Worm (Caenorhabditis elegans) whole organism, L4 larva: ENCODE data around the gene lgc-27.
A peak's percentile ranks its signal among the peaks of the same experiment; 100 is the strongest.

Source experiments
- F26F4.8 ChIP-seq: fragments of 200-800 bp; sonication (Bioruptor generic); conservative IDR thresholded peaks from 2 replicates; pipeline ENCODE4 v1.3.6; 2022; ENCODE audit warnings: missing genetic modification characterization, missing compliant biosample characterization
- F37D6.2 ChIP-seq: sonication (generic microtip); optimal IDR thresholded peaks from 2 replicates; lab custom pipeline; 2016; ENCODE audit warnings: mild to moderate bottlenecking, missing genetic modification characterization, missing compliant biosample characterization
- F49E8.2 ChIP-seq: sonication (generic microtip); optimal IDR thresholded peaks from 2 replicates; lab custom pipeline; 2016; ENCODE audit warnings: missing compliant biosample characterization, mild to moderate bottlenecking, missing genetic modification characterization, borderline replicate concordance
- T20F7.1 ChIP-seq: fragments of 200-800 bp; sonication (Bioruptor generic); optimal IDR thresholded peaks from 2 replicates; lab custom pipeline; 2018; ENCODE audit warnings: mild to moderate bottlenecking, missing genetic modification characterization, missing compliant biosample characterization
- T26A8.4 ChIP-seq: fragments of 200-800 bp; sonication (Bioruptor generic); IDR thresholded peaks from 2 replicates; pipeline ENCODE4 v1.3.6; 2022; ENCODE audit warnings: missing genetic modification characterization, missing compliant biosample characterization
- Y75B8A.6 ChIP-seq: fragments of 200-800 bp; sonication (Bioruptor generic); IDR thresholded peaks from 2 replicates; pipeline ENCODE4 v1.3.6; 2022; ENCODE audit warnings: missing genetic modification reagents, missing genetic modification characterization, missing compliant biosample characterization
- ZK337.2 ChIP-seq: fragments of 200-800 bp; sonication (Bioruptor generic); IDR thresholded peaks from 2 replicates; pipeline ENCODE4 v1.3.6; 2022; ENCODE audit warnings: missing genetic modification reagents, missing genetic modification characterization, missing compliant biosample characterization
- ZK546.5 ChIP-seq, 2 experiments: sonication (generic microtip); optimal IDR thresholded peaks; 2 replicates each; lab custom pipeline; 2017; ENCODE audit warnings: missing biosample characterization in 2 of 2, missing genetic modification characterization in 2 of 2
- aha-1 ChIP-seq: fragments of 150-350 bp; peaks from one replicate; lab custom pipeline; 2014; ENCODE audit warnings: missing biosample characterization, missing genetic modification characterization
- ceh-20 ChIP-seq: fragments of 200-800 bp; sonication (Bioruptor generic); IDR thresholded peaks from 2 replicates; pipeline ENCODE4 v1.3.6; 2022; ENCODE audit warnings: missing genetic modification reagents, missing genetic modification characterization, missing compliant biosample characterization
- ceh-32 ChIP-seq: sonication (generic microtip); optimal IDR thresholded peaks from 2 replicates; lab custom pipeline; 2016; ENCODE audit warnings: mild to moderate bottlenecking, missing genetic modification characterization, missing compliant biosample characterization; ENCODE audit not compliant: poor library complexity
- cey-2 ChIP-seq: sonication (generic microtip); optimal IDR thresholded peaks from 3 replicates; lab custom pipeline; 2017; ENCODE audit warnings: missing genetic modification characterization, mild to moderate bottlenecking, missing compliant biosample characterization, antibody characterized with exemption, borderline replicate concordance; ENCODE audit not compliant: insufficient read depth
- daf-19 ChIP-seq: fragments of 200-800 bp; sonication (Bioruptor generic); conservative IDR thresholded peaks from 2 replicates; pipeline ENCODE4 v1.3.6; 2022; ENCODE audit warnings: missing genetic modification characterization, missing compliant biosample characterization
- gei-8 ChIP-seq: fragments of 200-800 bp; sonication (Bioruptor generic); optimal IDR thresholded peaks from 2 replicates; lab custom pipeline; 2018; ENCODE audit warnings: mild to moderate bottlenecking, missing genetic modification characterization, missing compliant biosample characterization
- hif-1 ChIP-seq, 2 experiments: sonication (generic microtip); optimal IDR thresholded peaks; 2 replicates each; lab custom pipeline; 2016 to 2017; ENCODE audit warnings: missing compliant biosample characterization in 2 of 2, missing genetic modification characterization in 2 of 2, missing genetic modification reagents in 2 of 2, missing genotype in 2 of 2, mild to moderate bottlenecking in 1 of 2
- hlh-11 ChIP-seq: fragments of 200-800 bp; sonication (Bioruptor generic); optimal IDR thresholded peaks from 2 replicates; lab custom pipeline; 2018; ENCODE audit warnings: mild to moderate bottlenecking, missing genetic modification characterization, missing compliant biosample characterization
- hlh-30 ChIP-seq: sonication (generic microtip); optimal IDR thresholded peaks from 2 replicates; lab custom pipeline; 2017; ENCODE audit warnings: antibody characterized with exemption, mild to moderate bottlenecking, missing genetic modification characterization, missing compliant biosample characterization; ENCODE audit not compliant: insufficient read depth
- lim-7 ChIP-seq: fragments of 200-800 bp; sonication (Bioruptor generic); IDR thresholded peaks from 2 replicates; pipeline ENCODE4 v1.3.6; 2022; ENCODE audit warnings: missing genetic modification characterization, missing compliant biosample characterization
- lin-38 ChIP-seq: fragments of 200-800 bp; sonication (Bioruptor generic); IDR thresholded peaks from 2 replicates; pipeline ENCODE4 v1.3.6; 2022; ENCODE audit warnings: missing genetic modification reagents, missing genetic modification characterization, missing compliant biosample characterization
- lin-39 ChIP-seq: fragments of 150-350 bp; optimal IDR thresholded peaks from 2 replicates; lab custom pipeline; 2014; ENCODE audit warnings: missing biosample characterization, missing genetic modification reagents, missing genetic modification characterization
- mdl-1 ChIP-seq, 2 experiments: fragments of 150-350 bp in 1 of 2; sonication (generic microtip) in 1 of 2; optimal IDR thresholded peaks; 2 replicates each; lab custom pipeline; 2014 to 2017; ENCODE audit warnings: missing biosample characterization in 2 of 2, missing genetic modification characterization in 2 of 2
- mdt-29 ChIP-seq: fragments of 200-800 bp; sonication (Bioruptor generic); IDR thresholded peaks from 2 replicates; pipeline ENCODE4 v1.3.6; 2022; ENCODE audit warnings: missing genetic modification reagents, missing genetic modification characterization, missing compliant biosample characterization
- mep-1 ChIP-seq: fragments of 150-350 bp; sonication (generic microtip); optimal IDR thresholded peaks from 3 replicates; lab custom pipeline; 2014; ENCODE audit warnings: missing biosample characterization, missing genetic modification characterization
- nhr-10 ChIP-seq: fragments of 150-350 bp; optimal IDR thresholded peaks from 2 replicates; lab custom pipeline; 2014; ENCODE audit warnings: missing biosample characterization, missing genetic modification characterization
- nhr-25 ChIP-seq: sonication (generic microtip); optimal IDR thresholded peaks from 2 replicates; lab custom pipeline; 2017; ENCODE audit warnings: missing genetic modification characterization, mild to moderate bottlenecking, missing compliant biosample characterization, antibody characterized with exemption, moderate library complexity, borderline replicate concordance; ENCODE audit not compliant: insufficient read depth
- nhr-28 ChIP-seq: fragments of 150-350 bp; optimal IDR thresholded peaks from 2 replicates; lab custom pipeline; 2014; ENCODE audit warnings: missing biosample characterization, missing genetic modification characterization
- nhr-41 ChIP-seq: fragments of 200-800 bp; sonication (Bioruptor generic); IDR thresholded peaks from 2 replicates; pipeline ENCODE4 v1.3.6; 2022; ENCODE audit warnings: missing genetic modification reagents, missing genetic modification characterization, missing compliant biosample characterization
- nhr-48 ChIP-seq: sonication (generic microtip); optimal IDR thresholded peaks from 2 replicates; lab custom pipeline; 2016; ENCODE audit warnings: mild to moderate bottlenecking, missing genetic modification characterization, missing compliant biosample characterization
- pha-4 ChIP-seq, 2 experiments: fragments of 150-350 bp in 1 of 2; fragments of 200-800 bp in 1 of 2; sonication (Bioruptor generic) in 1 of 2; IDR thresholded peaks in 1 of 2; optimal IDR thresholded peaks in 1 of 2; 2 replicates each; pipeline versions ENCODE4 v1.3.6 to Lab custom; 2014 to 2022; ENCODE audit warnings: missing genetic modification characterization in 2 of 2, missing genetic modification reagents in 2 of 2, missing biosample characterization in 1 of 2, missing compliant biosample characterization in 1 of 2
- pqm-1 ChIP-seq: sonication (generic microtip); optimal IDR thresholded peaks from 2 replicates; lab custom pipeline; 2017; ENCODE audit warnings: missing biosample characterization, missing genetic modification characterization
- snpc-4 ChIP-seq: fragments of 150-350 bp; optimal IDR thresholded peaks from 2 replicates; lab custom pipeline; 2014; ENCODE audit warnings: missing biosample characterization, missing genetic modification characterization
- vab-7 ChIP-seq: fragments of 200-800 bp; sonication (Bioruptor generic); IDR thresholded peaks from 2 replicates; pipeline ENCODE4 v1.3.6; 2022; ENCODE audit warnings: missing genetic modification reagents, missing genetic modification characterization, missing compliant biosample characterization
- zfp-3 ChIP-seq: fragments of 200-800 bp; sonication (Bioruptor generic); conservative IDR thresholded peaks from 2 replicates; pipeline ENCODE4 v1.3.6; 2022; ENCODE audit warnings: missing genetic modification reagents, missing genetic modification characterization, missing compliant biosample characterization
- ztf-11 ChIP-seq: fragments of 150-350 bp; optimal IDR thresholded peaks from 2 replicates; lab custom pipeline; 2014; ENCODE audit warnings: missing biosample characterization, missing genetic modification characterization

The lgc-27 gene

ce11 chrII:4684852-4685251 is 36.0 kb downstream of the lgc-27 start:
- TF ChIP-seq hif-1 (tag; optimal IDR thresholded peaks at IDR 0.05; lab: Kevin White, UChicago) (no peak), T20F7.1 (GFP tag; lab: Kevin White, UChicago) (no peak), lin-39 (tag; lab: Kevin White, UChicago) (no peak), F37D6.2 (tag; lab: Kevin White, UChicago) (no peak), hlh-30 (tag; lab: Kevin White, UChicago) (no peak), mdt-29 (GFP tag; lab: Robert Waterston, UW) (no peak), ZK546.5 (tag; optimal IDR thresholded peaks at IDR 0.05; lab: Kevin White, UChicago) (no peak), ceh-32 (tag; lab: Kevin White, UChicago) (no peak), lin-38 (GFP tag; lab: Robert Waterston, UW) (no peak), nhr-41 (no peak)
- TF ChIP-seq, all 104 proteins: peak for 0

- TF ChIP-seq F49E8.2 (tag; lab: Kevin White, UChicago), result no peak
- no peak for TF ChIP-seq aha-1
- TF ChIP-seq ztf-11 (tag; lab: Kevin White, UChicago), result no peak
- no peak for TF ChIP-seq daf-19 (GFP tag; lab: Robert Waterston, UW)
- TF ChIP-seq nhr-41, result no peak
- TF ChIP-seq mdl-1 (tag; optimal IDR thresholded peaks at IDR 0.05; lab: Kevin White, UChicago), result no peak
- no peak for TF ChIP-seq nhr-25
- TF ChIP-seq nhr-10 (tag; lab: Kevin White, UChicago), result no peak
- TF ChIP-seq vab-7 (GFP tag; lab: Robert Waterston, UW), result no peak
- no peak for TF ChIP-seq pha-4 (GFP tag; IDR thresholded peaks at IDR 0.05; lab: Robert Waterston, UW)
- TF ChIP-seq pha-4 (tag; optimal IDR thresholded peaks at IDR 0.05; lab: Kevin White, UChicago), result no peak
Observed at ce11 chrII:4686941-4687340, 38.1 kb downstream of the lgc-27 start, which contains the start of gene sre-39. TSS of gene sre-39 (plus strand) at chrII:4687241.

- TF ChIP-seq F26F4.8 (GFP tag; lab: Robert Waterston, UW), result no peak
- TF ChIP-seq nhr-10 (tag; lab: Kevin White, UChicago), result no peak
- TF ChIP-seq F49E8.2 (tag; lab: Kevin White, UChicago), result no peak
- no peak for TF ChIP-seq lim-7 (GFP tag; lab: Robert Waterston, UW)
- TF ChIP-seq gei-8 (GFP tag; lab: Kevin White, UChicago), result no peak
- TF ChIP-seq snpc-4 (tag; lab: Kevin White, UChicago), result no peak
- no peak for TF ChIP-seq mdl-1 (tag; optimal IDR thresholded peaks at IDR 0.05; lab: Kevin White, UChicago)
- TF ChIP-seq zfp-3 (GFP tag; lab: Robert Waterston, UW), result no peak
- TF ChIP-seq mep-1 (tag; lab: Kevin White, UChicago), result no peak
- no peak for TF ChIP-seq ZK337.2 (GFP tag; lab: Robert Waterston, UW)
- TF ChIP-seq T26A8.4, result no peak
- TF ChIP-seq mdt-29 (GFP tag; lab: Robert Waterston, UW), result no peak
- no peak for TF ChIP-seq aha-1
- TF ChIP-seq cey-2, result no peak
Observed at ce11 chrII:4689477-4689876, 40.6 kb downstream of the lgc-27 start, which contains the start of gene F10G7.12. TSS of gene F10G7.12 (plus strand) at chrII:4689777.

- TF ChIP-seq ceh-20 (no peak), Y75B8A.6 (no peak), nhr-48 (tag; lab: Kevin White, UChicago) (peak; percentile 7), pqm-1 (tag; lab: Kevin White, UChicago) (peak; percentile 34), nhr-28 (tag; lab: Kevin White, UChicago) (peak; percentile 31), hlh-11 (tag; lab: Kevin White, UChicago) (peak; percentile 68), hif-1 (tag; optimal IDR thresholded peaks at IDR 0.05; lab: Kevin White, UChicago) (no peak)
- TF ChIP-seq, all 104 proteins: peak for 4
Observed at ce11 chrII:4693129-4693528, 44.2 kb downstream of the lgc-27 start, which contains the start of gene F10G7.5. TSS of gene F10G7.5 (plus strand) at chrII:4693414.
